Fruit fly (Drosophila melanogaster): Measurements from ENCODE around the gene CG44476.

The CG44476 gene

DNA sequence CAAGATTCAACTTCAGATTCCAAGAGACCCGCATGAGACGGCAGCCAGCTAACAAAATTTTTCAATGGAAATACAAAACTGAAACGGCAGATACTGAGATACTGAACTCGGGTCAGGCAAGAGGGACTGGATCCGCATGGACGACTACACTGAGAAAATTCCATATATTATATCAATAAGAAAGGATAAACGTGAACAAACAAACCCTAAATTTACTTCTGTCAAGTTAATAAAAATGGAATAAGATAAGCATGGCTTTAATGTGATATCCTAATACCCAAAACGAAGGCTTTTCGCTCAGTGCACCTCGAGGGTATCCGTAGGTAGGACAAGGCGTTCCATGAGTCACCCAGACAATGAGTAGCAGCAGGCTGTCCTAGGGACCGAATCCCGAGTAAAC, 32.3 kb upstream of the CG44476 start:
- no peak for TF ChIP-seq CG17801 (GFP tag; optimal IDR thresholded peaks at IDR 0.05; ENCODE audit: partially characterized antibody)

DNA sequence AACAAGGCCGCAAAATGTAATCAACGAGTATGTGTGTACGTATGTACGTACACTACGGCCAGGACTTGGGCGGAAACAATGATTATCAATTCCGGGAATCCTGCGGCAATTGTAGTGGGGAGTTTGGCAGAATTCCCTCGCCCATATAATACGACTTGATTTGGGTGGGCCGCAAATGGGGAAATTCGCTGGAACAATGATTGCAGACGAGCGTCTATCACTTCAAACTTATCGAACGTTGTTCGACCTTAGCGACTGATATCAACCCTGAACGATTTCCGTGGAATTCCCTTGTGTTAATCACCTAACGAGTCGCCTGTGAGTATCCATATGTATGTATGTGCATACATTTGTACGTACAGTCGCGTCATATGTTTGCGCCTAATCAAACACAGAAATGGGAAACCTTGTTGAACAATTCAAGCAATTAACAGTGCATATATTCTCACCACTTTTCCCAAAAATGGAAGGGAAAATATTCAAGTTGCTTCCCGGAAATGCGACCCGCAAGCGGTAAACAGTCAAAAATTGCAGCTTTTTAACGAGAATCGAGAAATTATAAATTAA, 31.4 kb upstream of the CG44476 start:
- TF ChIP-seq CG17801 (GFP tag; optimal IDR thresholded peaks at IDR 0.05; ENCODE audit: partially characterized antibody): no peak

DNA sequence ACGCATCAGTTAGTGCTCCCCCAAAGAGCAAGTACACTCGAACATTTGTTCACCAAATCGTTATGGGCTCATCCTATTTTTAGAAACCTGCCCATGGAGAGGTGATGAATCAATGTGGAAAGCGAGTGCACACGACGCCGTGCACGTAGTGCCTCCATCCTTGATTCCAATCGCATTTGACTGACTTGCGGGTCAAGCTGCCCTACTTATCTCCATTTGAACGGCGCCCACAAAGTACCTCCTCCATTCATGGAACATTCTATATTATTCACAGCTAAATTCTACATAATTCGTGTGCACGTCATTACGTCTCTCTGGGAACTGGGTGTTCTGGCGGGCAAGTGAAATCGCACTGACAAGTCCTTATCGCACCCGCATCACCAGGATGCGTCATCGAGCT, 30.2 kb upstream of the CG44476 start:
- TF ChIP-seq CG17801 (GFP tag; optimal IDR thresholded peaks at IDR 0.05; ENCODE audit: partially characterized antibody): no peak

DNA sequence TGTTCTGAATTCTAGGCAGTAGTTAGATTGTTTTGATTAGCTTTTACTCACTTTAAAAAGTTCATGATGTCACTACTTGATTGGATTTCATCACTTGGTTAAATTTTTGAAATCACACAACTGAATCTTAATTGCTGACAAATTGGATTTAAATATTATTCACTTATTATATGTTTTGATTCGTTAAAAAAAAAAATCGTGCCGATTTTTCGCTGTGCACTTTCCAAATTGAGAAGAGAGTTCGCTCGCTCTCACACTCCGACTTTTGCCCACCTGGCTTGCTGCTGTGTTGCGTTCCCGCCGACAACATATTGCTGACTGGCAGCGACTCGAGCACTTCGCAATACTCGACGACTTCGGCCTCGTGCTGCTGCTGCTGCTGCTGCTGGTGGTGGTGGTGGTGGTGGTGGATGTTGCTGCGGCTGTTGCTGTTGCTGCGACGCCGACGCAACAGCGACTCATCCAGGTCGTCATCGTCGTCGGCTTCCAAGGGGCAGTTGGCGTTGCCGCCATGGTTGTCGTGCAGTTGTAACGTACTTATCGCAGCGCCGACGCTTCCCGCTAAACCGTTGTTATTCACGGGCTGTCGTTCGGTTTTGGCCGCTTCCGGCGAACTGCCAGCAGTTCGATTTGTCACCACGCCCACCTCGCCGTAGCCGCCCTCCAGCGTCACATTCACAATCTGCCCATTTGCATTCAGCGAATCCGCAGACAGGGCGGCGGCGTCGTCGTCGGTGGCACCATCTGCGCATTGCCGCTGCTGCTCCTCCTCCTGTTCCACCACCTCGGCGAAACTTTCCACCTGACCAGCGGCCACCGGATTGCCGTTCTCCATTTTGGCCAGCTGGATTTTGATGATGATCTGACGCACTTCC, 28.7 kb upstream of the CG44476 start:
- no peak for TF ChIP-seq CG17801 (GFP tag; optimal IDR thresholded peaks at IDR 0.05; ENCODE audit: partially characterized antibody)

DNA sequence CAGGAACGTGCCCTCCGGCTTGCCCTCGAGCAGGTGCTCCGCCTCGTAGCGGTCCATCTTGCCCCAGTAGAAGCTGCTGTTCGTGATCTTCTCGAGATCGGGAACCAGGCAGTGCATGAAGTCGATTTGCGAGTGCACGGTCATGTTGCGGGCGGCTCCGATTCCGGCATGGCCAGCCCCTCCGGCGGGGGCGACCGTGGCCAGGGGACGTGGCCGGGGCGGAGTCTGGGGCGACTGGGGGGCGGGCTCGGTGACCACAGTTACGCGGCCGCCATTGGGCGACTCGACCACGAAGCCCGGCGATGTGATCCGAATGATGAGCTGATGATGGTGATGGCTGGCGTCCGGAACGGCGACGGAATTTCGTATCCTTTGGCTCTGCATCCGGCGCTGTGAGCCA, 27.6 kb upstream of the CG44476 start:
- no peak for TF ChIP-seq CG17801 (GFP tag; optimal IDR thresholded peaks at IDR 0.05; ENCODE audit: partially characterized antibody)

DNA sequence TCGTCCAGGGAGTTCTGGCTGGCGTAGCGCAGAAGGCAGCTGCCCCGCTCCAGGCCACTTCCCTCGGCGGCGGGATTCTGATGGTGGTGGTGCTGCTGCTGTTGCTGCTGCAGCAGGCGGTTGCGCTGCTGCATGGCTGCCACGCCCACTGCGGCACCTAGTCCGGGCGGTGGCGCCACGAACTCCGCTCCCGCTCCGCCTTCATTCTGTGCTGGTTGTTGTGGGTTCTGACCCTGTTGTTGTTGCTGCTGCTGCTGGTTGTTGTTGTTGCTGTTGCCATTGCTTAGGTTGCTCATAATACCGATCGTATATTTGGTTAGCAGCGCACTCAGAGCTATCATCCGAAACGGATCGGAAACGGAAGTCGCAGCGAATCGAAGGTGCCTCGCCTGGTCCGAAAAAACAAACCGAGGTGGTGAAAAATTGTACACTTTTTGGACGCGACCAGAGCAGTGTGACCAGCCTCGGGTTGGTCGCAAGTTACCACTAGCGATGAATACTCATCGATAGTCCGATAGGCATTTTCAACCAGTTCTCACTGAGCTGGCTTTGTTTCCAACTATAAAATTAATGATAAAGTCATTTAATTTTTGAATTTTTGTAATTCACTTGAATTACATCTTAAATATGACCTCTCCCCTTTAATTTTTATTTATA, 24.7 kb upstream of the CG44476 start, which contains the start of gene kel:
kel (minus strand) TSS at position 493 of the 657 bp plus-strand sequence.
- TF ChIP-seq CG17801 (GFP tag; optimal IDR thresholded peaks at IDR 0.05; ENCODE audit: partially characterized antibody): peak; percentile 63

DNA sequence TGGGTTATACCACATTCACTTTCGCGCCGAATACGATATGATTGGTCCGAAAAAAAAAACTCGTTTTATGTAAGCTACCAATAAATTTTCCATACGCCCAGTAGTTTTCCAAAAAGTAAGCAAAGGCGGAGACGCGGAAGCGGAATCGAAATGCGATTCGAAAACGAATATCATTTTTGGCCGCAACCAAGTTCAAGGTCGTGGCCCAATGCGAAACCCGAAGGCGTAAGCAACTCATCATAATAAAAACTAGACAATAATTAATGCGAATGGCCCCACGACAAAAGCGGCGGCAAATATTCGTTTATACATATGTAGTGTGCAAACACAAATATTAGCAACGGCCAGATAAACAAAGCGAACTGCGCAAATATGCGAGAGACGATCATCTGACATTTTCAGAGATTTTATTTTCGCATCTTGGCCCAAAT, 23.5 kb upstream of the CG44476 start:
- no peak for TF ChIP-seq CG17801 (GFP tag; optimal IDR thresholded peaks at IDR 0.05; ENCODE audit: partially characterized antibody)

DNA sequence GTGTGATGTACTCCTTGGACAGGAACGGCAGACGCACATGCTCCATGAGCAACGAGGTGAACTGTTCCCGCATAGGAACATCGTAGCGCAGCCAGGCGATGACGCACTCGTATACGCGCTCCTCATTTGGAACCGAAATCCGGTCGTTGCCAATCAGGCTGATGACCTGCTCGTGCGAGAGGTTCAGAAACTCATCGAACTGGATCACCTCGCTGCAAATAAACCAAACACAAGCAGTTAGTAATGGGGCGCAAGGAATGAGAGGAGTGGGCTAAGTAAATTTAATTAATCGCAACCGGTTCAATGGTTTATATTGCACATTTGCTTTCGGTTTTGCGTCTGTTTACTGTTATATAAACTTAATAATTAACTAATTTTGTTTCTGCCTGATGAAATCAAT, 21.6 kb upstream of the CG44476 start:
- TF ChIP-seq CG17801 (GFP tag; optimal IDR thresholded peaks at IDR 0.05; ENCODE audit: partially characterized antibody): no peak

DNA sequence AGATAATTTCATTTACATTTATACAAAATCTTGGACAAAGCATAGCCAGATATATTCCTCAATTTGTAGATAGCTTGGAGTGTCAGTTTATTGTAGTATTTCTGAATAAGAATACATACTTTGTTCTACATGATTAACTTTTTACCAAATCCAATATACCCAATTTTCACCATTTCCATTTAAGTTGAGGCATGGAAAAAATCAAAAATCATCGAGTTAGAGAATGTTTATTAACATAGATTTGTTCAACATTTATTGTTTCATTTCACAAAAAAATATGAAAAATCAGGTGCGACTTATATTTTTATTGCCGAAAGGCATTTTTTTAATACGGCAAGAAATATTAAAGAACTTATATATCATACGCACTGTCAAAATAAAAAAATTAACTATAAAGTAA, 12.7 kb upstream of the CG44476 start, which contains the start of gene Grl36b:
Grl36b (minus strand) TSS at position 101 of the 400 bp plus-strand sequence.
- TF ChIP-seq CG17801 (GFP tag; optimal IDR thresholded peaks at IDR 0.05; ENCODE audit: partially characterized antibody): no peak

DNA sequence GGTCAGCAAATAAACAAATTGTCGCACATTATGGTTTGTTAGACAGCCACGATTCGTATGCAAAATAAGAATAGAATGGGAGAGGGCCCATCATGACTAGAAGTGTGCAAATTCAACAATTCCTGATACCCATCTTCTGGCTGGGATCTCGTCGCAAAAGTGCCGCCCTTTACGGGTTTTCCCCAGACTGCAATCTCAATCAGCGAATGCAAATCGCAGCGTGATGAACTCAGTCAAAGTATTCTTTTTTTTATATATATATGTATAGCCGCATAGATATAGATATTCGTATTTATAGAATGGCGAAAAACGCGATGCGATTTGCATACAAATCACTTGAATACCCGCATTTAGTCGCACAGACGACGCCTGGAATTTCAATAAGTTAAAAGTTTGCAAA, 9.9 kb upstream of the CG44476 start:
- TF ChIP-seq CG17801 (GFP tag; optimal IDR thresholded peaks at IDR 0.05; ENCODE audit: partially characterized antibody): no peak

DNA sequence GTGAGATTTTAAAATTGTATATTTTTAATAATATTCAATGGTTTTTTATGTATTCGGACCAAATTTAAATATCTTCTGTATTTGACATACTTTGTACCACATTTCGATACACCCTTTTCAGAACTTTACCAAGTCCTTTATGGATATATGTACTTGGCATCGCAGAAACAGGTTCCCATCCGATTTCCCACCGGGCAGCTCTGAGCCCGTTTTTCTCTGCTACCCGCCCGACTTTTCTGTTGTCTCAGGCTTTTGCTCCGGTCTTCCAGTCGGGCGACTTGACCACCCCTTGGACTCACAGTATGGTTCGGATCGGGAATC, 9.2 kb upstream of the CG44476 start:
- no peak for TF ChIP-seq CG17801 (GFP tag; optimal IDR thresholded peaks at IDR 0.05; ENCODE audit: partially characterized antibody)

DNA sequence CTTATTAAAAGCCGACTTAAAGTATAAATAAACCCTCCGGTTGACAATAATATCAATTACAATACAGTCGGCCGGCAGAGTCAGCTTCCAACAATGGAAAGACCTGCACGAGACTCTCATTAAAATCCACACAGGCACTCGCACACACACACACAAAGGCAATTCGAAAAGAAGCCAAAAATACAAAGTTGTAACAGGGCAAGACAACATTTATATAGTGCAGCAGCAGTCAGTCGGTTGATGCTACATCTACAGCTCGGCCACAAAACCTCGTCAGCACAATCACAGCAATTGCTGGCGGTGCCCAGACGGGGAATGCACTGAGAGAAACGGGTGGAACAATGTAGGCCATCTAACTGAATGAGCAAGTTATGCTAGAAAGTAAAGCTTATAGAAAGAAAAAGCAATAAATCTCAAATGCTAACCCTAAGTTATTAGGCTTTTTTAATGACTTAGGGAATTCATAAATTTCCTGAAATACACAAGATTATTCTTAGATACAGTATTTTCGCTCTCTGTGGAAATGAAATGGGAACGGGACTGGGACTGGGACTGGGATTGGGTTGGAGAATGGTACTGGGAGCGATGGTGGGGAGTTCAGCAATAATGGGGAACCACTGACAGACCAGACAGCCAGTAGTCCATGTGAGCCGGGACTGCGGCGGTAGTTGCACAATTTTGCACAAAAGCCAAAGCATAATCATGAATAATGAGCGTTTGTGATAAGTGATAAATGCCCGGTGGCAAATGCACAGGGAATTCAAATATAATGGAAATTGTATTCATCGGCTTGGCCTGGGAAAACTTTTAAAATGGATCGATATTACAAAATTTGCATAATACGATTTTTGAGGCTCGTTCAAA, 8.6 kb upstream of the CG44476 start:
- TF ChIP-seq CG17801 (GFP tag; optimal IDR thresholded peaks at IDR 0.05; ENCODE audit: partially characterized antibody): peak; percentile 49

DNA sequence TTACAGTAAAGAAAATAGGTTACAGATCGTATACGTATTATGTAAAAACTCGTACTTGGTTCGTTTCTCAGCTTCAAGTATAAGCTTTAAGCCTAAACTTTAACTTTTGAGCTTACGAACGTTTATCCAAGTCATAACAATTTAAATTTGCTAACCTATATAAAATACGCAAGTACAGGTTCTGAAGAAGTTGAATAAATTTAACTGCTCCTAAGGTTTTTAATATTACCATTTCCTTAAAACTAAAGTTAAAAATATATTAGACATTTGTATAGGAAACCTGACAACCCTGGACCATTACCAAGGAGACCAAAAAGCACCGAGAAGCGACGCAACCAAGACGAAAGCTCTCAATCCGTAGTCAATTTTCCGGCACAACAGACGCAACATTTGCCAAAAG, 6.7 kb upstream of the CG44476 start, which contains the start of gene CG5758:
CG5758 (plus strand) TSS at position 353 of the 400 bp plus-strand sequence.
- TF ChIP-seq CG17801 (GFP tag; optimal IDR thresholded peaks at IDR 0.05; ENCODE audit: partially characterized antibody): no peak

DNA sequence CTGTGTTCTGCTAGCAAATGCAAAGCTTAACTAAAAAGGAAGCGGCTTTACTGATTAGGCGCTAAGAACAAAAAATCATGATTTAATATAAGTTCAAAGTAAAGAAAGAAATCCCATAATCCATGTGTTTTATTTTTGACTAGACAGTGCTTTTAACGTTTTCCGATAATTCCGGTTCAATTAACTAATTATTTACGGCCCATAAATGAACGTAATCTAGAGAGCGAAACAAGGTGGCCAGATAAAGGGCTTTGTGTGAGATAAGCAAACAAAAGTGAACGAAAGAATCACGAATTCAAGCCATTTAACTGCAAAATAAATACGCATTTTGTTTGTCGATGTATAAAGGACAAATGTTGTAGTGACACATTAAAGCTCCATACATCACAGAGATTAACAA, 2.1 kb upstream of the CG44476 start:
- no peak for TF ChIP-seq CG17801 (GFP tag; optimal IDR thresholded peaks at IDR 0.05; ENCODE audit: partially characterized antibody)

DNA sequence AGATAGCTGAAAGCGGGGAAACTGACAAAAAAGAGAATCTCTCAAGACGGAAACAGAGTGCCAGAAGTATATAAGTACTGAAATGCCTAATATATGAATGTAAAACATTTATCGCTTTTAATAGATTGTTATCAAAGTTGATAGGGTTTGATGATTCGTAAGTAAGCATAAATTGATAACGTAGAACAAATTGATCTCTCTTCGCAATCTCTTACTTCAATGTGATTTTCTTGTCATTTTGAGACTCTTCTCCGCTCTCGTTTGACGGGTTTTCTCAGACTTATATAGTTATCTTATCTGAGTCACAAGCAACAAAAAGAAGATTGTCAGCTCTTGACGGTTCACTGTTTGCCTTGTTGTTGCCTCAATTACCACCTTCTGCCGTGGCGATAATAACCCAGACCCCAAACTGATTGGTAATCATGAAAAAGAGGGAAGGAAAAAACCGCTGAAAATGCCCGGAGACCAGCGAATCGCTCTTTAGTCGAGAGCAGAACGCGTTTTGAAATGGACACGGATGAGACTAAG, 1.3 kb upstream of the CG44476 start, which contains the start of gene CG15152:
CG15152 (plus strand) TSS at position 372 of the 528 bp plus-strand sequence.
- no peak for TF ChIP-seq CG17801 (GFP tag; optimal IDR thresholded peaks at IDR 0.05; ENCODE audit: partially characterized antibody)
